Fruit fly (Drosophila melanogaster) whole organism, prepupa: ENCODE results near the gene CG33635.

Experiments used
- Blimp-1 ChIP-seq: fragments of 200-800 bp; sonication (Bioruptor generic); optimal IDR thresholded peaks from 3 replicates; lab custom pipeline; 2017; ENCODE audit warnings: missing biosample characterization, missing genetic modification characterization, mild to moderate bottlenecking, moderate library complexity, missing genetic modification reagents
- CG11294 ChIP-seq: fragments of 200-800 bp; sonication (Bioruptor generic); IDR thresholded peaks from 2 replicates; pipeline ENCODE4 v1.3.6; 2022; ENCODE audit warnings: missing biosample characterization, missing genetic modification characterization
- CG11902 ChIP-seq: fragments of 200-800 bp; sonication (Bioruptor generic); optimal IDR thresholded peaks from 3 replicates; lab custom pipeline; 2016; ENCODE audit warnings: missing biosample characterization, missing genetic modification characterization
- CG15336 ChIP-seq: fragments of 200-800 bp; sonication (Bioruptor generic); IDR thresholded peaks from 2 replicates; pipeline ENCODE4 v1.3.6; 2022; ENCODE audit warnings: missing biosample characterization, missing genetic modification characterization
- CG16779 ChIP-seq: fragments of 200-800 bp; sonication (Bioruptor generic); optimal IDR thresholded peaks from 3 replicates; lab custom pipeline; 2017; ENCODE audit warnings: missing biosample characterization, mild to moderate bottlenecking, missing genetic modification characterization
- CG3032 ChIP-seq: fragments of 200-800 bp; optimal IDR thresholded peaks from 2 replicates; lab custom pipeline; 2019; ENCODE audit warnings: missing biosample characterization, mild to moderate bottlenecking, missing genetic modification characterization, moderate library complexity
- CG32006 ChIP-seq: fragments of 200-800 bp; sonication (Bioruptor generic); optimal IDR thresholded peaks from 3 replicates; lab custom pipeline; 2017; ENCODE audit warnings: missing biosample characterization, mild to moderate bottlenecking, missing genetic modification characterization
- CG34406 ChIP-seq: fragments of 200-800 bp; sonication (Bioruptor generic); optimal IDR thresholded peaks from 3 replicates; lab custom pipeline; 2016; ENCODE audit warnings: missing biosample characterization, missing genetic modification characterization
- CG6163 ChIP-seq: fragments of 200-800 bp; sonication (Bioruptor generic); IDR thresholded peaks from 3 replicates; pipeline ENCODE4 v1.3.6; 2022; ENCODE audit warnings: missing biosample characterization, missing genetic modification characterization
- CG6808 ChIP-seq: fragments of 200-800 bp; sonication (Bioruptor generic); optimal IDR thresholded peaks from 3 replicates; lab custom pipeline; 2017; ENCODE audit warnings: missing biosample characterization, missing genetic modification characterization, mild to moderate bottlenecking, moderate library complexity, missing genetic modification reagents
- CG6854 ChIP-seq: fragments of 200-800 bp; sonication (Bioruptor generic); optimal IDR thresholded peaks from 2 replicates; lab custom pipeline; 2017; ENCODE audit warnings: missing biosample characterization, mild to moderate bottlenecking, missing genetic modification characterization
- CG7368 ChIP-seq: fragments of 200-800 bp; sonication (Bioruptor generic); optimal IDR thresholded peaks from 3 replicates; lab custom pipeline; 2016; ENCODE audit warnings: missing biosample characterization, missing genetic modification characterization
- CG8119 ChIP-seq: fragments of 200-800 bp; sonication (Bioruptor generic); IDR thresholded peaks from 3 replicates; pipeline ENCODE4 v1.3.6; 2022; ENCODE audit warnings: missing biosample characterization, missing genetic modification characterization
- CG8319 ChIP-seq: fragments of 200-800 bp; sonication (Bioruptor generic); optimal IDR thresholded peaks from 3 replicates; lab custom pipeline; 2016; ENCODE audit warnings: missing biosample characterization, missing genetic modification characterization
- CG8632 ChIP-seq: fragments of 200-800 bp; sonication (Bioruptor generic); optimal IDR thresholded peaks from 3 replicates; lab custom pipeline; 2016; ENCODE audit warnings: missing biosample characterization, missing genetic modification characterization
- Eip75B ChIP-seq: fragments of 200-800 bp; sonication (Bioruptor generic); optimal IDR thresholded peaks from 3 replicates; lab custom pipeline; 2016; ENCODE audit warnings: missing biosample characterization, missing genetic modification characterization
- Eip78C ChIP-seq: fragments of 200-800 bp; sonication (Bioruptor generic); peaks from one replicate; lab custom pipeline; 2016; ENCODE audit warnings: missing biosample characterization, missing genetic modification characterization
- Eip93F ChIP-seq: fragments of 200-800 bp; sonication (Bioruptor generic); optimal IDR thresholded peaks from 2 replicates; lab custom pipeline; 2016; ENCODE audit warnings: missing biosample characterization, mild to moderate bottlenecking, missing genetic modification characterization
- Ets21C ChIP-seq: fragments of 200-800 bp; sonication (Bioruptor generic); optimal IDR thresholded peaks from 3 replicates; lab custom pipeline; 2016; ENCODE audit warnings: missing biosample characterization, missing genetic modification characterization
- Ets96B ChIP-seq: fragments of 200-800 bp; optimal IDR thresholded peaks from 2 replicates; lab custom pipeline; 2019; ENCODE audit warnings: missing biosample characterization, mild to moderate bottlenecking, missing genetic modification characterization, moderate library complexity
- Gug ChIP-seq: fragments of 200-800 bp; sonication (Bioruptor generic); IDR thresholded peaks from 2 replicates; pipeline ENCODE4 v1.3.6; 2022; ENCODE audit warnings: missing biosample characterization, missing genetic modification characterization
- Hr38 ChIP-seq: sonication (Bioruptor generic); optimal IDR thresholded peaks from 2 replicates; lab custom pipeline; 2016; ENCODE audit warnings: missing biosample characterization, missing genetic modification characterization
- Hr39 ChIP-seq: fragments of 200-800 bp; sonication (Bioruptor generic); optimal IDR thresholded peaks from 2 replicates; lab custom pipeline; 2016; ENCODE audit warnings: missing biosample characterization, missing genetic modification characterization
- Hr4 ChIP-seq: fragments of 200-800 bp; sonication (Bioruptor generic); optimal IDR thresholded peaks from 3 replicates; lab custom pipeline; 2016; ENCODE audit warnings: missing biosample characterization, missing genetic modification characterization
- OdsH ChIP-seq: fragments of 200-800 bp; sonication (Bioruptor generic); optimal IDR thresholded peaks from 3 replicates; lab custom pipeline; 2016; ENCODE audit warnings: missing biosample characterization, missing genetic modification characterization
- Sox102F ChIP-seq: fragments of 200-800 bp; sonication (Bioruptor generic); optimal IDR thresholded peaks from 2 replicates; lab custom pipeline; 2016; ENCODE audit warnings: missing biosample characterization, mild to moderate bottlenecking, missing genetic modification characterization
- Sox15 ChIP-seq: fragments of 200-800 bp; sonication (Bioruptor generic); optimal IDR thresholded peaks from 3 replicates; lab custom pipeline; 2016; ENCODE audit warnings: missing biosample characterization, missing genetic modification characterization
- achi ChIP-seq: fragments of 200-800 bp; sonication (Bioruptor generic); optimal IDR thresholded peaks from 3 replicates; lab custom pipeline; 2016; ENCODE audit warnings: missing biosample characterization, missing genetic modification characterization
- acj6 ChIP-seq: fragments of 200-800 bp; sonication (Bioruptor generic); optimal IDR thresholded peaks from 3 replicates; lab custom pipeline; 2016; ENCODE audit warnings: missing biosample characterization, missing genetic modification characterization
- dac ChIP-seq: fragments of 200-800 bp; sonication (Bioruptor generic); optimal IDR thresholded peaks from 2 replicates; lab custom pipeline; 2017; ENCODE audit warnings: missing biosample characterization, mild to moderate bottlenecking, missing genetic modification characterization
- dsx ChIP-seq: fragments of 200-800 bp; optimal IDR thresholded peaks from 3 replicates; lab custom pipeline; 2019; ENCODE audit warnings: missing biosample characterization, mild to moderate bottlenecking, missing genetic modification characterization, moderate library complexity; ENCODE audit not compliant: poor library complexity, severe bottlenecking
- esn ChIP-seq: fragments of 200-800 bp; sonication (Bioruptor generic); optimal IDR thresholded peaks from 2 replicates; lab custom pipeline; 2016; ENCODE audit warnings: missing biosample characterization, mild to moderate bottlenecking, missing genetic modification characterization, moderate library complexity
- lz ChIP-seq: fragments of 200-800 bp; sonication (Bioruptor generic); optimal IDR thresholded peaks from 3 replicates; lab custom pipeline; 2016; ENCODE audit warnings: missing biosample characterization, missing genetic modification characterization
- net ChIP-seq: fragments of 200-800 bp; sonication (Bioruptor generic); optimal IDR thresholded peaks from 3 replicates; lab custom pipeline; 2016; ENCODE audit warnings: missing biosample characterization, missing genetic modification characterization
- salr ChIP-seq, 2 experiments: fragments of 200-800 bp; sonication (Bioruptor generic); optimal IDR thresholded peaks; 3 replicates each; lab custom pipeline; 2016 to 2018; ENCODE audit warnings: missing biosample characterization in 2 of 2, missing genetic modification characterization in 2 of 2, mild to moderate bottlenecking in 1 of 2
- svp ChIP-seq: fragments of 200-800 bp; sonication (Bioruptor generic); peaks from one replicate; lab custom pipeline; 2016; ENCODE audit warnings: missing biosample characterization, missing genetic modification characterization
- topi ChIP-seq: fragments of 200-800 bp; sonication (Bioruptor generic); optimal IDR thresholded peaks from 3 replicates; lab custom pipeline; 2016; ENCODE audit warnings: missing biosample characterization, missing genetic modification characterization

CG33635 gene

DNA sequence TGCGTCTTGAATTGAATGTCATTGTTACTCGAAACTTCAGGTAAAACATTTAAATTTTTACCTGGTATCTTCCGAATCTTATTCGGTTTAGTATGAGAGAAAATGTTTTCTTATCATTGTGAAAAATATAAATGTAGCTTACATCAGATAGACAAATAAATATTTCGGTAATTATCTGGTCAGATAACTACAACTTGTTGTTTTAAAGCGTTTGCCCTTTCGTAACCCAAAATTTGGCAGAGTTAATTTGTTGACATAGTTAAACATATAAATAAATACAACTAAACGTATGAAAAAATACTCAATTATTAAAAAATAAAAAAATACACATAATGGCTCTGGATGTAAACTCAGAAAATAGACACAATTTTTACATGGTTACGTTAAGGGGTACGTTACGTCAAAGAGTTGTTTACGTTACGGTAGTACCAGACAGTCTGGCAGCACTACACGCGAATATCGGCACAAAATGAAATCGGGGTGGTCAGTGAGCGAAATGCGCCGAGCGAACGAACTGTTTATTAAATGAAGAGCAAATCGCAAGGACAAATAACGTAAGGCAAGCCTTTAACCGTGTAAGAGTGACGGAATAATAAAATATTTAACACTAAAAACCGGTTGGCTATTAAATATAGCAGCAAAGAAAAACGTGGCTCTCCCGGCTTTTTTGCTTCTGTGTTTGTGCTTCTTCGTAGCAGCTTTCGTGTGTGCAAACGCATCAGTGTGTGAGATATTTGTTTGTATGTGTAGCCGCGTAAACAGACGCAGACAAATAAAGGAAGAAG lies 24.1 kb upstream of the CG33635 start:
- TF ChIP-seq CG6854 (GFP tag; lab: Kevin White, UChicago): peak; percentile 25
- TF ChIP-seq acj6 (GFP tag; lab: Kevin White, UChicago): no peak
- no peak for TF ChIP-seq lz (GFP tag; lab: Kevin White, UChicago)
- peak; percentile 29; the same call in 1 of the 2 replicates for TF ChIP-seq CG15336
- TF ChIP-seq Hr4 (GFP tag; lab: Kevin White, UChicago): no peak
- TF ChIP-seq CG8319 (GFP tag; lab: Kevin White, UChicago): no peak
- no peak for TF ChIP-seq OdsH
- TF ChIP-seq esn (GFP tag; lab: Kevin White, UChicago): peak; percentile 5
- TF ChIP-seq Sox15 (GFP tag; lab: Kevin White, UChicago): no peak
- TF ChIP-seq Eip93F (GFP tag; lab: Kevin White, UChicago): peak; percentile 55
- TF ChIP-seq Hr38 (GFP tag; lab: Kevin White, UChicago): no peak
- no peak for TF ChIP-seq Eip78C (GFP tag; lab: Kevin White, UChicago)

- TF ChIP-seq Hr39 (no peak), Gug (GFP tag; lab: Robert Waterston, UW) (no peak), CG16779 (tag; lab: Kevin White, UChicago) (no peak), CG34406 (GFP tag; lab: Kevin White, UChicago) (no peak), CG32006 (GFP tag; lab: Kevin White, UChicago) (no peak), svp (GFP tag; lab: Kevin White, UChicago) (no peak), dsx (GFP tag; lab: Kevin White, UChicago) (no peak), net (no peak), Eip78C (GFP tag; lab: Kevin White, UChicago) (no peak), achi (no peak), Eip93F (GFP tag; lab: Kevin White, UChicago) (no peak), CG8632 (GFP tag; lab: Kevin White, UChicago) (no peak), Eip75B (GFP tag; lab: Kevin White, UChicago) (no peak), dac (GFP tag; lab: Kevin White, UChicago) (no peak), CG3032 (tag; lab: Kevin White, UChicago) (no peak), CG6854 (GFP tag; lab: Kevin White, UChicago) (no peak), CG8119 (GFP tag; lab: Robert Waterston, UW) (no peak), CG7368 (no peak), CG11294 (GFP tag; lab: Robert Waterston, UW) (no peak), Sox102F (no peak)
These were observed 22.6 kb upstream of the CG33635 start for dm6 chr2L:181020-181419.

dm6 chr2L:179119-179518 lies 20.7 kb upstream of the CG33635 start:
- TF ChIP-seq topi (GFP tag; lab: Kevin White, UChicago) (no peak), CG11902 (no peak), dsx (GFP tag; lab: Kevin White, UChicago) (no peak), CG6163 (GFP tag; lab: Robert Waterston, UW) (no peak), Blimp-1 (GFP tag; lab: Kevin White, UChicago) (no peak), Ets96B (tag; lab: Kevin White, UChicago) (no peak), CG6808 (GFP tag; lab: Kevin White, UChicago) (no peak), Eip75B (GFP tag; lab: Kevin White, UChicago) (no peak), Ets21C (GFP tag; lab: Kevin White, UChicago) (no peak), CG15336 (no peak), CG6854 (GFP tag; lab: Kevin White, UChicago) (no peak), salr (GFP tag; optimal IDR thresholded peaks at IDR 0.05; lab: Kevin White, UChicago) (no peak)
